Worm (Caenorhabditis elegans) whole organism, young adult: ENCODE measurements around the gene C31H2.3.
A peak's percentile ranks its signal among the peaks of the same experiment; 100 is the strongest.

Experiments used
- B0035.1 ChIP-seq: sonication (generic microtip); optimal IDR thresholded peaks from 2 replicates; lab custom pipeline; 2016; ENCODE audit warnings: missing genetic modification characterization, mild to moderate bottlenecking, missing compliant biosample characterization, missing genotype, missing genetic modification reagents
- B0261.1 ChIP-seq: sonication (generic microtip); optimal IDR thresholded peaks from 2 replicates; lab custom pipeline; 2016; ENCODE audit warnings: mild to moderate bottlenecking, missing genetic modification characterization, moderate library complexity, missing compliant biosample characterization
- B0336.3 ChIP-seq: fragments of 200-800 bp; sonication (Bioruptor generic); IDR thresholded peaks from 2 replicates; pipeline ENCODE4 v1.3.6; 2022; ENCODE audit warnings: missing genetic modification characterization, missing compliant biosample characterization
- F10E7.11 ChIP-seq: sonication (generic microtip); optimal IDR thresholded peaks from 2 replicates; lab custom pipeline; 2017; ENCODE audit warnings: mild to moderate bottlenecking, missing genetic modification characterization, moderate library complexity, missing compliant biosample characterization
- F37B4.10 ChIP-seq: fragments of 200-800 bp; sonication (Bioruptor generic); IDR thresholded peaks from 2 replicates; pipeline ENCODE4 v1.3.6; 2022; ENCODE audit warnings: missing genetic modification characterization, missing compliant biosample characterization
- F52B5.7 ChIP-seq: sonication (generic microtip); optimal IDR thresholded peaks from 2 replicates; lab custom pipeline; 2016; ENCODE audit warnings: mild to moderate bottlenecking, missing genetic modification characterization, missing compliant biosample characterization
- F57A8.1 ChIP-seq: fragments of 200-800 bp; sonication (Bioruptor generic); optimal IDR thresholded peaks from 2 replicates; lab custom pipeline; 2018; ENCODE audit warnings: mild to moderate bottlenecking, missing genetic modification characterization, moderate library complexity, missing compliant biosample characterization
- F57C9.4 ChIP-seq: sonication (generic microtip); optimal IDR thresholded peaks from 2 replicates; lab custom pipeline; 2017; ENCODE audit warnings: mild to moderate bottlenecking, missing genetic modification characterization, missing compliant biosample characterization
- K11D2.4 ChIP-seq: fragments of 200-800 bp; sonication (Bioruptor generic); IDR thresholded peaks from 2 replicates; pipeline ENCODE4 v1.3.6; 2022; ENCODE audit warnings: missing genetic modification reagents, missing genetic modification characterization, missing compliant biosample characterization
- Y53G8AR.9 ChIP-seq: fragments of 200-800 bp; sonication (Bioruptor generic); conservative IDR thresholded peaks from 2 replicates; pipeline ENCODE4 v1.3.6; 2022; ENCODE audit warnings: missing genetic modification reagents, missing genetic modification characterization, missing compliant biosample characterization
- Y56A3A.18 ChIP-seq: fragments of 200-800 bp; sonication (Bioruptor generic); IDR thresholded peaks from 2 replicates; pipeline ENCODE4 v1.3.6; 2022; ENCODE audit warnings: missing genetic modification reagents, missing genetic modification characterization, missing compliant biosample characterization
- Y95B8A.8 ChIP-seq: fragments of 200-800 bp; sonication (Bioruptor generic); IDR thresholded peaks from 2 replicates; pipeline ENCODE4 v1.3.6; 2022; ENCODE audit warnings: missing genetic modification reagents, missing genetic modification characterization, missing compliant biosample characterization
- ZK185.1 ChIP-seq: sonication (generic microtip); optimal IDR thresholded peaks from 2 replicates; lab custom pipeline; 2016; ENCODE audit warnings: mild to moderate bottlenecking, missing genetic modification characterization, missing compliant biosample characterization; ENCODE audit not compliant: poor library complexity, severe bottlenecking
- ama-1 ChIP-seq, 3 experiments: fragments of 150-350 bp in 1 of 3; sonication (generic microtip) in 2 of 3; optimal IDR thresholded peaks; 2 replicates each; lab custom pipeline; 2014 to 2018; ENCODE audit warnings: missing biosample characterization in 2 of 3, missing genetic modification characterization in 2 of 3, missing genetic modification reagents in 2 of 3
- attf-5 ChIP-seq: fragments of 200-800 bp; sonication (Bioruptor generic); optimal IDR thresholded peaks from 2 replicates; lab custom pipeline; 2018; ENCODE audit warnings: mild to moderate bottlenecking, missing genetic modification characterization, missing compliant biosample characterization
- cebp-1 ChIP-seq, 2 experiments: fragments of 200-800 bp in 1 of 2; sonication (Bioruptor generic) in 1 of 2; sonication (generic microtip) in 1 of 2; IDR thresholded peaks in 1 of 2; optimal IDR thresholded peaks in 1 of 2; 2 replicates each; pipeline versions ENCODE4 v1.3.6 to Lab custom; 2017 to 2022; ENCODE audit warnings: missing compliant biosample characterization in 2 of 2, missing genetic modification characterization in 2 of 2, mild to moderate bottlenecking in 1 of 2, missing genetic modification reagents in 1 of 2, moderate library complexity in 1 of 2
- cebp-2 ChIP-seq: fragments of 200-800 bp; sonication (Bioruptor generic); IDR thresholded peaks from 2 replicates; pipeline ENCODE4 v1.3.6; 2022; ENCODE audit warnings: missing genetic modification characterization, missing compliant biosample characterization
- ceh-58 ChIP-seq: fragments of 200-800 bp; sonication (Bioruptor generic); IDR thresholded peaks from 2 replicates; pipeline ENCODE4 v1.3.6; 2022; ENCODE audit warnings: missing genetic modification characterization, missing compliant biosample characterization
- ceh-79 ChIP-seq: sonication (generic microtip); optimal IDR thresholded peaks from 2 replicates; lab custom pipeline; 2017; ENCODE audit warnings: mild to moderate bottlenecking, missing genetic modification characterization, missing compliant biosample characterization
- ceh-91 ChIP-seq: fragments of 200-800 bp; sonication (Bioruptor generic); IDR thresholded peaks from 2 replicates; pipeline ENCODE4 v1.3.6; 2022; ENCODE audit warnings: missing genetic modification reagents, missing genetic modification characterization, missing compliant biosample characterization
- egl-44 ChIP-seq: fragments of 200-800 bp; sonication (Bioruptor generic); IDR thresholded peaks from 2 replicates; pipeline ENCODE4 v1.3.6; 2022; ENCODE audit warnings: missing genetic modification reagents, missing genetic modification characterization, missing compliant biosample characterization
- hrde-1 ChIP-seq: sonication (generic microtip); optimal IDR thresholded peaks from 2 replicates; lab custom pipeline; 2016; ENCODE audit warnings: missing genetic modification characterization, mild to moderate bottlenecking, missing compliant biosample characterization, moderate library complexity, missing genotype, missing genetic modification reagents, borderline replicate concordance
- lag-1 ChIP-seq: fragments of 200-800 bp; sonication (Bioruptor generic); IDR thresholded peaks from 2 replicates; pipeline ENCODE4 v1.3.6; 2022; ENCODE audit warnings: missing genetic modification reagents, missing genetic modification characterization, missing compliant biosample characterization
- let-526 ChIP-seq: fragments of 200-800 bp; sonication (Bioruptor generic); IDR thresholded peaks from 2 replicates; pipeline ENCODE4 v1.3.6; 2022; ENCODE audit warnings: missing genetic modification reagents, missing genetic modification characterization, missing compliant biosample characterization
- lin-26 ChIP-seq: fragments of 200-800 bp; sonication (Bioruptor generic); IDR thresholded peaks from 2 replicates; pipeline ENCODE4 v1.3.6; 2022; ENCODE audit warnings: missing genetic modification reagents, missing genetic modification characterization, missing compliant biosample characterization
- lsy-27 ChIP-seq: sonication (generic microtip); optimal IDR thresholded peaks from 2 replicates; lab custom pipeline; 2017; ENCODE audit warnings: missing genetic modification characterization, mild to moderate bottlenecking, missing compliant biosample characterization, antibody characterized with exemption, missing genotype, borderline replicate concordance; ENCODE audit not compliant: insufficient read depth
- mcd-1 ChIP-seq: fragments of 200-800 bp; sonication (Bioruptor generic); IDR thresholded peaks from 2 replicates; pipeline ENCODE4 v1.3.6; 2022; ENCODE audit warnings: missing genetic modification reagents, missing genetic modification characterization, missing compliant biosample characterization
- nfyb-1 ChIP-seq: fragments of 200-800 bp; sonication (Bioruptor generic); IDR thresholded peaks from 2 replicates; pipeline ENCODE4 v1.3.6; 2022; ENCODE audit warnings: missing genetic modification reagents, missing genetic modification characterization, missing compliant biosample characterization
- nhr-179 ChIP-seq: sonication (generic microtip); optimal IDR thresholded peaks from 2 replicates; lab custom pipeline; 2016; ENCODE audit warnings: mild to moderate bottlenecking, missing genetic modification characterization, missing compliant biosample characterization
- nhr-27 ChIP-seq: fragments of 200-800 bp; sonication (Bioruptor generic); optimal IDR thresholded peaks from 2 replicates; lab custom pipeline; 2018; ENCODE audit warnings: mild to moderate bottlenecking, missing genetic modification characterization, moderate library complexity, missing compliant biosample characterization
- nhr-90 ChIP-seq: sonication (generic microtip); optimal IDR thresholded peaks from 2 replicates; lab custom pipeline; 2016; ENCODE audit warnings: missing genotype, mild to moderate bottlenecking, missing genetic modification characterization, missing compliant biosample characterization
- pbrm-1 ChIP-seq: fragments of 200-800 bp; sonication (Bioruptor generic); IDR thresholded peaks from 2 replicates; pipeline ENCODE4 v1.3.6; 2022; ENCODE audit warnings: missing genetic modification reagents, missing genetic modification characterization, missing compliant biosample characterization
- rcor-1 ChIP-seq: fragments of 200-800 bp; sonication (Bioruptor generic); IDR thresholded peaks from 2 replicates; pipeline ENCODE4 v1.3.6; 2022; ENCODE audit warnings: missing genetic modification reagents, missing genetic modification characterization, missing compliant biosample characterization
- repo-1 ChIP-seq: sonication (generic microtip); optimal IDR thresholded peaks from 2 replicates; lab custom pipeline; 2017; ENCODE audit warnings: mild to moderate bottlenecking, missing genetic modification characterization, missing compliant biosample characterization
- somi-1 ChIP-seq: fragments of 200-800 bp; sonication (Bioruptor generic); optimal IDR thresholded peaks from 2 replicates; lab custom pipeline; 2018; ENCODE audit warnings: mild to moderate bottlenecking, missing genetic modification characterization, missing compliant biosample characterization
- tbp1 ChIP-seq: fragments of 200-800 bp; sonication (Bioruptor generic); optimal IDR thresholded peaks from 2 replicates; lab custom pipeline; 2018; ENCODE audit warnings: mild to moderate bottlenecking, missing genetic modification characterization, missing compliant biosample characterization
- tbx-9 ChIP-seq: sonication (generic microtip); optimal IDR thresholded peaks from 2 replicates; lab custom pipeline; 2016; ENCODE audit warnings: borderline replicate concordance, missing genetic modification characterization, inconsistent platforms, missing compliant biosample characterization
- tlf-1 ChIP-seq: fragments of 200-800 bp; sonication (Bioruptor generic); optimal IDR thresholded peaks from 2 replicates; lab custom pipeline; 2018; ENCODE audit warnings: mild to moderate bottlenecking, missing genetic modification characterization, missing compliant biosample characterization
- zfh-2 ChIP-seq: fragments of 200-800 bp; sonication (Bioruptor generic); conservative IDR thresholded peaks from 2 replicates; pipeline ENCODE4 v1.3.6; 2022; ENCODE audit warnings: missing genetic modification reagents, missing genetic modification characterization, missing compliant biosample characterization
- ztf-28 ChIP-seq: fragments of 200-800 bp; sonication (Bioruptor generic); IDR thresholded peaks from 2 replicates; pipeline ENCODE4 v1.3.6; 2022; ENCODE audit warnings: missing genetic modification reagents, missing genetic modification characterization, missing compliant biosample characterization

The C31H2.3 gene

DNA sequence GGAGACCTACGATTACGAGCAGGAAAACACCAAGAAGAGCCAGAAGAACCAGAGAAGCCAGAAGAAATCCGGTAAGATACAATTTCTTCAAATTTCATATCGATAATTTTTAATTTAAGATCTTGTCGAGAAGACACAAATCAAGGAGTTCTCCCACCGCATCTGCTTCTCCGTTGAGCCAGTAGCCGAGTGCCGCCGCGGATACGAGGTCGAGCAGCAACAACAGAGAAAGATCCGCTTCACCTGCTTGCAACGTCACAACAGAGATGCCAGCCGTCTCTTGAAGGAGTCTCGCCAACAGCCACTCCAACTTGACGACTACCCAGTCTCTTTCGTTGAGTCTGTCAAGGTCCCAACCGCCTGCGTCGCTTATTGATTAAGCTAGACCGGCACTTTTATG is 48.5 kb downstream of the C31H2.3 start:
- peak; percentile 0; the same call in 1 of the 2 replicates for TF ChIP-seq B0336.3 (GFP tag; lab: Robert Waterston, UW)
- no peak for TF ChIP-seq repo-1 (tag; lab: Kevin White, UChicago)
- peak; percentile 73 for TF ChIP-seq nhr-90 (tag; lab: Kevin White, UChicago)
- TF ChIP-seq F57A8.1 = no peak
- TF ChIP-seq egl-44 (GFP tag; lab: Robert Waterston, UW) = 0 out of 2 replicates have a peak, but pooled peaks have one; percentile 23
- no peak for TF ChIP-seq lsy-27
- no peak for TF ChIP-seq ama-1 (optimal IDR thresholded peaks at IDR 0.05; lab: Kevin White, UChicago)
- TF ChIP-seq ama-1 (GFP tag; optimal IDR thresholded peaks at IDR 0.05; lab: Kevin White, UChicago) = no peak
- TF ChIP-seq somi-1 = no peak
- 0 out of 2 replicates have a peak, but pooled peaks have one; percentile 10 for TF ChIP-seq Y95B8A.8
- peak; percentile 5; the same call in 1 of the 2 replicates for TF ChIP-seq mcd-1 (GFP tag; lab: Robert Waterston, UW)
- no peak for TF ChIP-seq tlf-1 (GFP tag; lab: Kevin White, UChicago)
- TF ChIP-seq Y53G8AR.9 (GFP tag; lab: Robert Waterston, UW) = no peak; the same call in 1 of the 2 replicates
- no peak for TF ChIP-seq ztf-28 (GFP tag; lab: Robert Waterston, UW)
- no peak for TF ChIP-seq attf-5 (GFP tag; lab: Kevin White, UChicago)
- no peak for TF ChIP-seq ceh-58
- TF ChIP-seq F37B4.10 = peak; percentile 85; the same call in 1 of the 2 replicates
- TF ChIP-seq K11D2.4 (GFP tag; lab: Robert Waterston, UW) = no peak
- TF ChIP-seq ceh-79 = no peak
- no peak for TF ChIP-seq let-526 (GFP tag; lab: Robert Waterston, UW)
- no peak for TF ChIP-seq F57C9.4 (tag; lab: Kevin White, UChicago)
- peak; percentile 2 for TF ChIP-seq tbp1 (GFP tag; lab: Kevin White, UChicago)
- TF ChIP-seq pbrm-1 = 0 out of 2 replicates have a peak, but pooled peaks have one; percentile 8
- TF ChIP-seq nhr-179 (tag; lab: Kevin White, UChicago) = no peak
- TF ChIP-seq ZK185.1 = peak; percentile 62
- TF ChIP-seq F10E7.11 (tag; lab: Kevin White, UChicago) = no peak
- peak; percentile 13; the same call in 1 of the 2 replicates for TF ChIP-seq Y56A3A.18
- no peak for TF ChIP-seq tbx-9
- peak; percentile 43; the same call in 1 of the 2 replicates for TF ChIP-seq zfh-2 (GFP tag; lab: Robert Waterston, UW)

DNA sequence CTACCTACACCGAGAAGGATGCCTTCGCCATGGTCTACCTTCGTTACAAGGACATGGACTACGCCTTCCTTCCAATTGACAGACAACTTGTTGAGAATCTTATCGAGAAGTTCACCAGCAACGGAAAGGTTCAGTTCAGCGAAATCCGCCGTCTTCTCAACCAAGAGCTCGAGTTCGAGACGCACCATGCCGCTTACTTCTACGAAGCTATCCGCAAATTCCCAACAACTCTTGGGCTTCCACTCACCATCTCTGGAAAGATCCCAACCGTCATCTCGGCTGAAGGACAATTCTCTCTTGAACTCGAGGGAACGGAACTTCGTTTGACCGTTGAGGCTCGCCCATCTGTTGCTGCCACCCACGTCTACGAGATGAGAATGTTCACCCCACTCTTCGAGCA is 50.8 kb downstream of the C31H2.3 start:
- TF ChIP-seq nhr-27 (no peak), B0261.1 (tag; lab: Kevin White, UChicago) (no peak), lin-26 (GFP tag; lab: Robert Waterston, UW) (0 out of 2 replicates have a peak, but pooled peaks have one; percentile 28), B0035.1 (tag; lab: Kevin White, UChicago) (no peak), ZK185.1 (peak; percentile 59), nhr-90 (tag; lab: Kevin White, UChicago) (peak; percentile 34), Y56A3A.18 (0 out of 2 replicates have a peak, but pooled peaks have one; percentile 77), F52B5.7 (tag; lab: Kevin White, UChicago) (peak; percentile 3), rcor-1 (0 out of 2 replicates have a peak, but pooled peaks have one; percentile 4), ceh-91 (GFP tag; lab: Robert Waterston, UW) (0 out of 2 replicates have a peak, but pooled peaks have one; percentile 16), Y53G8AR.9 (GFP tag; lab: Robert Waterston, UW) (peak; percentile 76), repo-1 (tag; lab: Kevin White, UChicago) (peak; percentile 55)

DNA sequence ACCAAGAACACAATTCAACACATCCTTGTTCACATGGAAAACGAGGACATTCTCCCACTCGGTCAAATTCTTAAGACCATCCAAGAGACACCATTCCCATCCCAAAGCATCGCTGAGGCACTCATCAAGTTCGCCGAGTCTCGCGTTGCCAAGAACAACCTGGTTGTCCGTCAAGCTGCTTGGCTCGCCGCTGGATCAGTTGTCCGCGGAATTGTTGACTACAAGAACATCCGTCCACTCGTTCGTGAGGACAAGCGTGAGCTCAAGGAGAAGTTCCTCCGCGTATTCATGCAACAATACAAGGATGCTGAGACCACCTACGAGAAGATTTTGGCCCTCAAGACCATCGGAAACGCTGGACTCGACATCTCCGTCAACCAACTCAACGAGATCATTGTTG is 51.8 kb downstream of the C31H2.3 start:
- TF ChIP-seq hrde-1 (tag; lab: Kevin White, UChicago) (no peak), nhr-179 (tag; lab: Kevin White, UChicago) (no peak), nfyb-1 (GFP tag; lab: Robert Waterston, UW) (0 out of 2 replicates have a peak, but pooled peaks have one; percentile 5), Y56A3A.18 (peak; percentile 25; the same call in 1 of the 2 replicates), zfh-2 (GFP tag; lab: Robert Waterston, UW) (0 out of 2 replicates have a peak, but pooled peaks have one; percentile 21), Y53G8AR.9 (GFP tag; lab: Robert Waterston, UW) (peak; percentile 75), lag-1 (GFP tag; lab: Robert Waterston, UW) (0 out of 2 replicates have a peak, but pooled peaks have one; percentile 29), cebp-2 (GFP tag; lab: Robert Waterston, UW) (peak; percentile 57; the same call in 1 of the 2 replicates), cebp-1 (GFP tag; IDR thresholded peaks at IDR 0.05; lab: Robert Waterston, UW) (no peak), cebp-1 (tag; optimal IDR thresholded peaks at IDR 0.05; lab: Kevin White, UChicago) (peak; percentile 2)
